Worm (Caenorhabditis elegans) whole organism, L2 larva: ENCODE measurements around the gene chtb-3.
A peak's percentile ranks its signal among the peaks of the same experiment; 100 is the strongest.

Experiments used
- R02D3.7 ChIP-seq: fragments of 150-350 bp; optimal IDR thresholded peaks from 2 replicates; lab custom pipeline; 2014; ENCODE audit warnings: missing biosample characterization, missing genetic modification characterization
- ama-1 ChIP-seq: fragments of 150-350 bp; optimal IDR thresholded peaks from 2 replicates; lab custom pipeline; 2018; ENCODE audit warnings: inconsistent platforms
- ceh-16 ChIP-seq: fragments of 150-350 bp; optimal IDR thresholded peaks from 2 replicates; lab custom pipeline; 2014; ENCODE audit warnings: missing biosample characterization, missing genetic modification characterization
- egl-27 ChIP-seq: sonication (generic microtip); optimal IDR thresholded peaks from 3 replicates; lab custom pipeline; 2017; ENCODE audit warnings: missing biosample characterization, missing genetic modification reagents, missing genetic modification characterization
- nhr-12 ChIP-seq: fragments of 150-350 bp; optimal IDR thresholded peaks from 2 replicates; lab custom pipeline; 2014; ENCODE audit warnings: missing biosample characterization, missing genetic modification characterization
- peb-1 ChIP-seq: fragments of 150-350 bp; optimal IDR thresholded peaks from 2 replicates; lab custom pipeline; 2014; ENCODE audit warnings: missing biosample characterization, missing genetic modification characterization
- sem-4 ChIP-seq: fragments of 150-350 bp; optimal IDR thresholded peaks from 2 replicates; lab custom pipeline; 2014; ENCODE audit warnings: missing biosample characterization, missing genetic modification reagents, missing genetic modification characterization
- unc-62 ChIP-seq: fragments of 150-350 bp; optimal IDR thresholded peaks from 2 replicates; lab custom pipeline; 2014; ENCODE audit warnings: missing biosample characterization, missing genetic modification reagents, missing genetic modification characterization
- ztf-11 ChIP-seq: sonication (generic microtip); optimal IDR thresholded peaks from 2 replicates; lab custom pipeline; 2017; ENCODE audit warnings: missing biosample characterization, missing genetic modification characterization

- TF ChIP-seq peb-1 (tag; lab: Kevin White, UChicago) (no peak), unc-62 (GFP tag; lab: Kevin White, UChicago) (no peak), nhr-12 (tag; lab: Kevin White, UChicago) (no peak), sem-4 (tag; lab: Kevin White, UChicago) (no peak), ceh-16 (tag; lab: Kevin White, UChicago) (no peak), ztf-11 (tag; lab: Kevin White, UChicago) (no peak), R02D3.7 (tag; lab: Kevin White, UChicago) (no peak), egl-27 (no peak), ama-1 (peak; percentile 60)
Measured at ce11 chrX:6280998-6281397, 38.4 kb downstream of the chtb-3 start.
